Worm (Caenorhabditis elegans) whole organism, early embryonic: ENCODE data around the gene ZK669.3.

Experiments
- F13C5.2 ChIP-seq: sonication (generic microtip); optimal IDR thresholded peaks from 2 replicates; lab custom pipeline; 2017; ENCODE audit warnings: mild to moderate bottlenecking, missing genetic modification characterization, inconsistent platforms, missing compliant biosample characterization
- ama-1 ChIP-seq: fragments of 150-350 bp; optimal IDR thresholded peaks from 2 replicates; lab custom pipeline; 2014
- ceh-13 ChIP-seq: fragments of 200-800 bp; sonication (Bioruptor generic); optimal IDR thresholded peaks from 2 replicates; lab custom pipeline; 2018; ENCODE audit warnings: mild to moderate bottlenecking, missing genetic modification characterization, missing compliant biosample characterization
- tbx-11 ChIP-seq: fragments of 200-800 bp; sonication (Bioruptor generic); IDR thresholded peaks from 2 replicates; pipeline ENCODE4 v1.3.6; 2022; ENCODE audit warnings: missing genetic modification characterization, missing compliant biosample characterization

ce11 chrII:7977513-7977912 is 36.6 kb downstream of the ZK669.3 start:
- TF ChIP-seq ceh-13 (GFP tag; lab: Kevin White, UChicago) (no peak), ama-1 (lab: Kevin White, UChicago) (no peak), tbx-11 (GFP tag; lab: Robert Waterston, UW) (no peak), F13C5.2 (no peak)
